Worm (Caenorhabditis elegans): ENCODE measurements around the gene M176.9.

The M176.9 gene

ce11 chrII:9441838-9442237, 30.4 kb upstream of the M176.9 start, which contains the start of gene chil-16:
Gene chil-16, minus strand, starts transcription at chrII:9441938.
- no peak for TF ChIP-seq ceh-58 (GFP tag; IDR thresholded peaks at IDR 0.05)
- no peak for TF ChIP-seq snpc-3.4 (tag; optimal IDR thresholded peaks at IDR 0.05)
- no peak for TF ChIP-seq aptf-3 (GFP tag; IDR thresholded peaks at IDR 0.05)
- no peak for TF ChIP-seq madf-3 (GFP tag; IDR thresholded peaks at IDR 0.05)
- TF ChIP-seq let-526 (GFP tag; IDR thresholded peaks at IDR 0.05), result no peak
- no peak for TF ChIP-seq Y95B8A.8 (GFP tag; IDR thresholded peaks at IDR 0.05)
- no peak for TF ChIP-seq lag-1 (GFP tag; IDR thresholded peaks at IDR 0.05)
- TF ChIP-seq sea-2 (GFP tag; IDR thresholded peaks at IDR 0.05), result no peak
- TF ChIP-seq F33H1.4 (GFP tag; IDR thresholded peaks at IDR 0.05), result no peak
- no peak for TF ChIP-seq sdz-38 (tag; optimal IDR thresholded peaks at IDR 0.05)
- no peak for TF ChIP-seq bed-2 (GFP tag; IDR thresholded peaks at IDR 0.05)

DNA sequence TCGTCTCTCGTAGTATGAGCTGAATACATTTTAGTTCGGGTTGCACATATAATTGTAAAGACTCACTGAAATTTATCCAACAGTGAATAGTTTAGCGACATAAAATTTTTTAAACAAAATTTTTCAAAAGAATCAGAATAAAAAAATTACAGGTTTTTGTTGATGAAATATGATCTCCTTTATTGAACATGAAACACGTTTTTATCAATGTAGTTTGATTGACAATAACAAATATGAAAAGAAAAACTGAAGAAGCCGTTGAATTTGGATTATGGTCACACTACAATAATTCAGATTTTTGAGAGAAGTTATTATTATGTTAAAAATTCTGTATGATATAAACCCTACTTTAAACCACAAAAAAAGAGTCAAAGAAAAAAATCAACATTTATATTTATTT, 28.7 kb upstream of the M176.9 start, which contains the start of gene chil-17:
Gene chil-17, minus strand, starts transcription at position 101 of the 400 bp plus-strand sequence.
- TF ChIP-seq let-526 (GFP tag; IDR thresholded peaks at IDR 0.05) (no peak), madf-10 (tag; optimal IDR thresholded peaks at IDR 0.05) (no peak), athp-1 (tag; optimal IDR thresholded peaks at IDR 0.05) (no peak), hrde-1 (tag; optimal IDR thresholded peaks at IDR 0.05; ENCODE audit: borderline replicate concordance) (no peak), gei-17 (GFP tag; optimal IDR thresholded peaks at IDR 0.05) (no peak), rec-8 (tag; optimal IDR thresholded peaks at IDR 0.05) (no peak), ztf-25 (GFP tag; IDR thresholded peaks at IDR 0.05) (no peak), attf-3 (GFP tag; conservative IDR thresholded peaks at IDR 0.05) (no peak), let-607 (tag; optimal IDR thresholded peaks at IDR 0.05) (no peak), bed-2 (GFP tag; IDR thresholded peaks at IDR 0.05) (no peak)

- TF ChIP-seq repo-1 (tag; optimal IDR thresholded peaks at IDR 0.05), result no peak
- no peak for TF ChIP-seq pbrm-1 (GFP tag; IDR thresholded peaks at IDR 0.05)
- no peak for TF ChIP-seq madf-6 (GFP tag; IDR thresholded peaks at IDR 0.05)
- no peak for TF ChIP-seq B0019.2 (GFP tag; conservative IDR thresholded peaks at IDR 0.05)
- no peak for TF ChIP-seq ZK185.1 (tag; optimal IDR thresholded peaks at IDR 0.05; ENCODE audit: poor library complexity, severe bottlenecking)
- TF ChIP-seq F57A8.1 (GFP tag; optimal IDR thresholded peaks at IDR 0.05), result no peak
Measured at ce11 chrII:9438853-9439252, 27.5 kb upstream of the M176.9 start.

DNA sequence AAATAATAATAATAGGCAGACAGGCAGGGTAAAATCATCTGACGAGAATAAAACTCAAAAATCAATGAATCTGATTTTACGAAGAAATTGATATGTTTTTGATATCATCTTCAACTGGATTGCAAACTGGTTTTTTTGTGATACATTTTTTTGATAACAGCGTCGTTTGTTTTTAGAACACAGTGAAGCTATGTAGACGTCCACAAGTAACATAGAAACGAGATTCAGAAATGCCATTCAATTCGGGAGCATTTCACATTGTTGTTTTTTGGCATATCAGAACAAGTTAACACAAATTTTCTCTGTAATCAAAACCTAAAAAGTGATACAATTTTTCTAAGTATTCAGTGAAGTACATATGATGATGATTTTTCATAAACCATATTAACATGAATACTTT, 26.8 kb upstream of the M176.9 start, which contains the start of gene chil-13:
Gene chil-13, minus strand, starts transcription at position 101 of the 400 bp plus-strand sequence.
- no peak for TF ChIP-seq tbp1 (GFP tag; optimal IDR thresholded peaks at IDR 0.05)
- no peak for TF ChIP-seq ccch-3 (GFP tag; optimal IDR thresholded peaks at IDR 0.05)
- TF ChIP-seq lin-40 (tag; optimal IDR thresholded peaks at IDR 0.05), result no peak
- no peak for TF ChIP-seq Y79H2A.3 (GFP tag; conservative IDR thresholded peaks at IDR 0.05)
- no peak for TF ChIP-seq Y53F4B.3 (GFP tag; IDR thresholded peaks at IDR 0.05)
- no peak for TF ChIP-seq hsf-1 (GFP tag; IDR thresholded peaks at IDR 0.05)
- no peak for TF ChIP-seq Y56A3A.18 (GFP tag; IDR thresholded peaks at IDR 0.05)
- TF ChIP-seq F57A8.1 (GFP tag; optimal IDR thresholded peaks at IDR 0.05), result no peak
- TF ChIP-seq C06A6.2 (GFP tag; conservative IDR thresholded peaks at IDR 0.05), result no peak
- TF ChIP-seq madf-3 (GFP tag; IDR thresholded peaks at IDR 0.05), result no peak
- TF ChIP-seq zim-3 (tag; optimal IDR thresholded peaks at IDR 0.05), result no peak
- no peak for TF ChIP-seq dpl-1 (GFP tag; optimal IDR thresholded peaks at IDR 0.05)
- TF ChIP-seq atf-7 (tag; optimal IDR thresholded peaks at IDR 0.05), result no peak
- TF ChIP-seq nhr-179 (tag; optimal IDR thresholded peaks at IDR 0.05), result no peak
- TF ChIP-seq lsl-1 (GFP tag; optimal IDR thresholded peaks at IDR 0.05), result no peak
- no peak for TF ChIP-seq lir-1 (GFP tag; conservative IDR thresholded peaks at IDR 0.05)
- TF ChIP-seq ceh-27 (GFP tag; optimal IDR thresholded peaks at IDR 0.05), result no peak
- no peak for TF ChIP-seq aptf-2 (GFP tag; conservative IDR thresholded peaks at IDR 0.05)
- no peak for TF ChIP-seq pbrm-1 (GFP tag; IDR thresholded peaks at IDR 0.05)
- TF ChIP-seq ets-4 (GFP tag; optimal IDR thresholded peaks at IDR 0.05), result no peak

Data from whole organism, young adult.